Fruit fly (Drosophila melanogaster) whole organism, adult: Measurements from ENCODE around the gene Ude.

ENCODE experiments used
- CG12768 ChIP-seq: fragments of 200-800 bp; sonication (Bioruptor generic); optimal IDR thresholded peaks from 2 replicates; lab custom pipeline; 2017; ENCODE audit warnings: missing biosample characterization, missing genetic modification characterization, mild to moderate bottlenecking, moderate library complexity, missing genetic modification reagents
- CG14711 ChIP-seq: fragments of 200-800 bp; sonication (Bioruptor generic); optimal IDR thresholded peaks from 2 replicates; lab custom pipeline; 2018; ENCODE audit warnings: missing biosample characterization, mild to moderate bottlenecking, missing genetic modification characterization, moderate library complexity
- CG1620 ChIP-seq: fragments of 200-800 bp; sonication (Bioruptor generic); optimal IDR thresholded peaks from 2 replicates; lab custom pipeline; 2016; ENCODE audit warnings: missing biosample characterization, missing genetic modification characterization
- CG33017 ChIP-seq: fragments of 200-800 bp; sonication (Bioruptor generic); optimal IDR thresholded peaks from 2 replicates; lab custom pipeline; 2018; ENCODE audit warnings: missing biosample characterization, mild to moderate bottlenecking, missing genetic modification characterization, moderate library complexity
- CG5204 ChIP-seq: fragments of 200-800 bp; sonication (Bioruptor generic); optimal IDR thresholded peaks from 2 replicates; lab custom pipeline; 2016; ENCODE audit warnings: missing biosample characterization, missing genetic modification characterization
- CG7045 ChIP-seq: fragments of 200-800 bp; sonication (Bioruptor generic); optimal IDR thresholded peaks from 2 replicates; lab custom pipeline; 2017; ENCODE audit warnings: missing biosample characterization, mild to moderate bottlenecking, missing genetic modification characterization
- CG7101 ChIP-seq: fragments of 200-800 bp; sonication (Bioruptor generic); optimal IDR thresholded peaks from 2 replicates; lab custom pipeline; 2018; ENCODE audit warnings: missing biosample characterization, mild to moderate bottlenecking, missing genetic modification characterization, moderate library complexity
- Hr96 ChIP-seq: fragments of 200-800 bp; sonication (Bioruptor generic); optimal IDR thresholded peaks from 2 replicates; lab custom pipeline; 2016; ENCODE audit warnings: missing biosample characterization, missing genetic modification characterization
- pad ChIP-seq: fragments of 200-800 bp; sonication (Bioruptor generic); optimal IDR thresholded peaks from 3 replicates; lab custom pipeline; 2017; ENCODE audit warnings: missing biosample characterization, missing genetic modification characterization, mild to moderate bottlenecking, moderate library complexity, missing genetic modification reagents
- toe ChIP-seq: fragments of 200-800 bp; sonication (Bioruptor generic); optimal IDR thresholded peaks from 2 replicates; lab custom pipeline; 2016; ENCODE audit warnings: missing biosample characterization, missing genetic modification characterization

DNA sequence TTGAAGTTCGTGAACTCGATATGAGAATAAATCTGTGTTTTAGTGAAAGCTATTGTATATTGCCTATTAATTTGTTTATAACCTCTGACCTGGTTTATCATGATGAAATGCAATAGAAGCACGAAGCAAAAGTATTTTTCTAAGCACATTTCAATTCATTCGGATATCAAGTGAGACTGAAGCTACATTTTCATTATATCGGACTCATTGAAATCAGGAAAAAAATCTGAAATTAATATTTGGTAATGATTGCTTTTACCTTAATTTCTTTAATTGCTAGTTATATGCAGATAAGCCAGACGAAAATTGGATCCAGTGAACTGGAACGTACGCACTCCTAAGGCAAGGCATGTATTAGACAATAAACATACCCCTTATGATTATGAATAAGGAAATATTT lies 41.6 kb upstream of the Ude start, which contains the start of gene CG33658:
- no peak for TF ChIP-seq CG1620 (GFP tag; lab: Kevin White, UChicago)
- TF ChIP-seq CG7045, result no peak
- no peak for TF ChIP-seq CG14711 (tag; lab: Kevin White, UChicago)
- no peak for TF ChIP-seq pad (GFP tag; lab: Kevin White, UChicago)
- TF ChIP-seq CG7101 (tag; lab: Kevin White, UChicago), result no peak
- no peak for TF ChIP-seq CG5204 (GFP tag; lab: Kevin White, UChicago)
- no peak for TF ChIP-seq CG12768 (GFP tag; lab: Kevin White, UChicago)
- no peak for TF ChIP-seq toe (GFP tag; lab: Kevin White, UChicago)
- no peak for TF ChIP-seq Hr96
- no peak for TF ChIP-seq CG33017 (tag; lab: Kevin White, UChicago)
